Fruit fly (Drosophila melanogaster): ENCODE data around the gene CG43923.

dm6 chr2L:15628378-15628777 lies 47.5 kb downstream of the CG43923 start, which contains the start of gene CG7631:
- TF ChIP-seq Smox (GFP tag; optimal IDR thresholded peaks at IDR 0.05) (no peak), cyc (GFP tag; optimal IDR thresholded peaks at IDR 0.05) (no peak), CG1621 (tag; optimal IDR thresholded peaks at IDR 0.05) (no peak), Ets96B (tag; optimal IDR thresholded peaks at IDR 0.05) (no peak), Lpt (GFP tag; optimal IDR thresholded peaks at IDR 0.05) (no peak), OdsH (GFP tag; optimal IDR thresholded peaks at IDR 0.05) (no peak), Gug (GFP tag; IDR thresholded peaks at IDR 0.05) (no peak), CG34406 (GFP tag; optimal IDR thresholded peaks at IDR 0.05) (no peak), eg (GFP tag; IDR thresholded peaks at IDR 0.05) (no peak), Eip93F (GFP tag; optimal IDR thresholded peaks at IDR 0.05) (no peak), net (GFP tag; optimal IDR thresholded peaks at IDR 0.05) (no peak)

All from whole organism, prepupa.